Worm (Caenorhabditis elegans): ENCODE results near the gene lbp-8.

- TF ChIP-seq dve-1 (tag; optimal IDR thresholded peaks at IDR 0.05; ENCODE audit: insufficient read depth): no peak
- no peak for TF ChIP-seq pha-4 (GFP tag; IDR thresholded peaks at IDR 0.05)
- TF ChIP-seq pha-4 (tag; optimal IDR thresholded peaks at IDR 0.05): no peak
Measured at ce11 chrV:13887358-13887757, 3.2 kb upstream of the lbp-8 start, which contains the start of gene srsx-19.

Data from whole organism, L4 larva.